Worm (Caenorhabditis elegans): Measurements from ENCODE around the gene dpl-1.

DNA sequence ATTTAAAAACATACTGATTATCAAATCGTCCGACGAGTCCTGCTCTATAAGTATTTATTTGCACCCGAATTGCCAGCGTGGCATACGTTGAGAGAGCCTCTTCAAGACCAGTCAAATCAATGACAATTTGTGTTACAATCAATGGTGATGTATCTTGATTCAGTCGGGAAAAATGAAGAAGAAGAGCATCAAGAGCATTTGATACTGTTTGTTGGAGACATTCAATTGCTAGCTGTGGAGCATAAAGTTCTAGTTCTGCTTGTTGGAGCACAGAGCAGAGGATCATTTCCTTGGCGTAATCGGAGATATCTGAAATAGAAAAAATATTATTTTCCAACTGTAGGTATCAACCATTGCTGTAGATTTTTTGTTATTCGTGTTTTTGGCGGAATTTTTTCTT is 3.8 kb downstream of the dpl-1 start:
- no peak for TF ChIP-seq flt-1 (GFP tag; IDR thresholded peaks at IDR 0.05)
- TF ChIP-seq tab-1 (GFP tag; IDR thresholded peaks at IDR 0.05): no peak
- TF ChIP-seq med-1 (GFP tag; optimal IDR thresholded peaks at IDR 0.05; ENCODE audit: insufficient read depth): no peak

Data from whole organism, midembryonic.